Worm (Caenorhabditis elegans): ENCODE measurements around the gene cct-1.

Gene cct-1

ce11 chrII:8137379-8137778 lies 47.9 kb upstream of the cct-1 start:
- TF ChIP-seq tlf-1 (GFP tag; optimal IDR thresholded peaks at IDR 0.05) (no peak), hmg-1.2 (GFP tag; IDR thresholded peaks at IDR 0.05) (no peak), die-1 (tag; optimal IDR thresholded peaks at IDR 0.05) (no peak), nhr-80 (tag; optimal IDR thresholded peaks at IDR 0.05) (no peak), pha-4 (tag; optimal IDR thresholded peaks at IDR 0.05) (no peak), lsl-1 (GFP tag; optimal IDR thresholded peaks at IDR 0.05) (peak; percentile 13), F52B5.7 (tag; optimal IDR thresholded peaks at IDR 0.05) (no peak), tbp1 (GFP tag; optimal IDR thresholded peaks at IDR 0.05) (no peak), efl-1 (GFP tag; optimal IDR thresholded peaks at IDR 0.05) (peak; percentile 23), egrh-3 (GFP tag; IDR thresholded peaks at IDR 0.05) (0 out of 2 replicates have a peak, but pooled peaks have one; percentile 9), lin-35 (GFP tag; optimal IDR thresholded peaks at IDR 0.05) (no peak), hmg-20 (GFP tag; IDR thresholded peaks at IDR 0.05) (no peak), nhr-27 (tag; optimal IDR thresholded peaks at IDR 0.05) (no peak), lin-40 (tag; optimal IDR thresholded peaks at IDR 0.05) (no peak), athp-1 (tag; optimal IDR thresholded peaks at IDR 0.05) (no peak), akir-1 (GFP tag; optimal IDR thresholded peaks at IDR 0.05) (no peak), ceh-100 (GFP tag; IDR thresholded peaks at IDR 0.05) (peak; percentile 86), sea-2 (GFP tag; IDR thresholded peaks at IDR 0.05) (no peak), hsf-1 (GFP tag; IDR thresholded peaks at IDR 0.05) (no peak), F23B12.7 (tag; optimal IDR thresholded peaks at IDR 0.05; ENCODE audit: insufficient read depth) (no peak), D2030.7 (GFP tag; IDR thresholded peaks at IDR 0.05) (no peak), snpc-4 (GFP tag; optimal IDR thresholded peaks at IDR 0.05) (no peak), snpc-4 (tag; optimal IDR thresholded peaks at IDR 0.05) (no peak), lag-1 (GFP tag; IDR thresholded peaks at IDR 0.05) (no peak), mcd-1 (GFP tag; IDR thresholded peaks at IDR 0.05) (peak; percentile 46; the same call in 1 of the 2 replicates), attf-6 (GFP tag; IDR thresholded peaks at IDR 0.05) (no peak), fkh-3 (tag; optimal IDR thresholded peaks at IDR 0.05) (no peak), K12H6.12 (tag; optimal IDR thresholded peaks at IDR 0.05) (peak; percentile 39), ztf-6 (GFP tag; IDR thresholded peaks at IDR 0.05) (no peak), madf-10 (tag; optimal IDR thresholded peaks at IDR 0.05) (no peak)

- TF ChIP-seq F33H1.4 (GFP tag; IDR thresholded peaks at IDR 0.05) (no peak), B0035.1 (tag; optimal IDR thresholded peaks at IDR 0.05) (no peak), hmg-1.2 (GFP tag; IDR thresholded peaks at IDR 0.05) (0 out of 2 replicates have a peak, but pooled peaks have one; percentile 14), cebp-1 (GFP tag; IDR thresholded peaks at IDR 0.05) (no peak), cebp-1 (tag; optimal IDR thresholded peaks at IDR 0.05) (peak; percentile 4), nhr-80 (tag; optimal IDR thresholded peaks at IDR 0.05) (peak; percentile 2), attf-5 (GFP tag; optimal IDR thresholded peaks at IDR 0.05) (peak; percentile 36), F22D6.2 (tag; optimal IDR thresholded peaks at IDR 0.05) (no peak), sptf-2 (GFP tag; optimal IDR thresholded peaks at IDR 0.05) (no peak), ceh-100 (GFP tag; IDR thresholded peaks at IDR 0.05) (0 out of 2 replicates have a peak, but pooled peaks have one; percentile 9), F23B12.7 (tag; optimal IDR thresholded peaks at IDR 0.05; ENCODE audit: insufficient read depth) (no peak), rcor-1 (GFP tag; IDR thresholded peaks at IDR 0.05) (0 out of 2 replicates have a peak, but pooled peaks have one; percentile 17), let-607 (tag; optimal IDR thresholded peaks at IDR 0.05) (no peak), aptf-2 (GFP tag; conservative IDR thresholded peaks at IDR 0.05) (no peak), F57C9.4 (tag; optimal IDR thresholded peaks at IDR 0.05) (no peak), pha-4 (tag; optimal IDR thresholded peaks at IDR 0.05) (no peak)
Observed at ce11 chrII:8138015-8138546, 47.2 kb upstream of the cct-1 start, which contains the start of gene cdc-48.2. Gene cdc-48.2, plus strand, starts transcription at chrII:8138496.

Measured in whole organism, young adult.